Worm (Caenorhabditis elegans) whole organism, mixed stage, embryonic: Measurements from ENCODE around the gene Y48A5A.1.

Experiments used
- bed-3 ChIP-seq: fragments of 200-800 bp; sonication (Bioruptor generic); optimal IDR thresholded peaks from 3 replicates; lab custom pipeline; 2018; ENCODE audit warnings: mild to moderate bottlenecking, missing genetic modification characterization, moderate library complexity, missing compliant biosample characterization
- blmp-1 ChIP-seq: fragments of 150-350 bp; optimal IDR thresholded peaks from 2 replicates; lab custom pipeline; 2014; ENCODE audit warnings: missing biosample characterization, missing genetic modification characterization
- ceh-39 ChIP-seq: fragments of 150-350 bp; optimal IDR thresholded peaks from 2 replicates; lab custom pipeline; 2014; ENCODE audit warnings: missing biosample characterization, missing genetic modification characterization
- ceh-43 ChIP-seq: fragments of 200-800 bp; sonication (Bioruptor generic); optimal IDR thresholded peaks from 2 replicates; lab custom pipeline; 2018; ENCODE audit warnings: mild to moderate bottlenecking, missing genetic modification characterization, moderate library complexity, missing compliant biosample characterization
- ceh-83 ChIP-seq: fragments of 200-800 bp; sonication (Bioruptor generic); optimal IDR thresholded peaks from 2 replicates; lab custom pipeline; 2018; ENCODE audit warnings: mild to moderate bottlenecking, missing genetic modification characterization, missing compliant biosample characterization
- ces-1 ChIP-seq: fragments of 150-350 bp; optimal IDR thresholded peaks from 2 replicates; lab custom pipeline; 2014; ENCODE audit warnings: missing biosample characterization, missing genetic modification reagents, missing genetic modification characterization
- cnd-1 ChIP-seq: fragments of 200-800 bp; sonication (Bioruptor generic); optimal IDR thresholded peaks from 2 replicates; lab custom pipeline; 2018; ENCODE audit warnings: mild to moderate bottlenecking, missing genetic modification characterization, missing compliant biosample characterization
- drap-1 ChIP-seq: fragments of 200-800 bp; sonication (Bioruptor generic); optimal IDR thresholded peaks from 3 replicates; lab custom pipeline; 2018; ENCODE audit warnings: mild to moderate bottlenecking, missing genetic modification characterization, missing compliant biosample characterization
- elt-3 ChIP-seq: fragments of 150-350 bp; optimal IDR thresholded peaks from 2 replicates; lab custom pipeline; 2014; ENCODE audit warnings: missing biosample characterization, missing genetic modification characterization
- ham-2 ChIP-seq: fragments of 200-800 bp; sonication (Bioruptor generic); optimal IDR thresholded peaks from 2 replicates; lab custom pipeline; 2018; ENCODE audit warnings: mild to moderate bottlenecking, missing genetic modification characterization, missing compliant biosample characterization
- hlh-1 ChIP-seq: fragments of 150-350 bp; optimal IDR thresholded peaks from 2 replicates; lab custom pipeline; 2014; ENCODE audit warnings: missing biosample characterization, missing genetic modification reagents, missing genetic modification characterization
- lin-13 ChIP-seq: fragments of 150-350 bp; optimal IDR thresholded peaks from 2 replicates; lab custom pipeline; 2014; ENCODE audit warnings: missing biosample characterization, missing genetic modification characterization
- lin-32 ChIP-seq: fragments of 200-800 bp; sonication (Bioruptor generic); optimal IDR thresholded peaks from 2 replicates; lab custom pipeline; 2018; ENCODE audit warnings: mild to moderate bottlenecking, missing genetic modification characterization, missing compliant biosample characterization
- lsy-2 ChIP-seq: fragments of 150-350 bp; optimal IDR thresholded peaks from 2 replicates; lab custom pipeline; 2014; ENCODE audit warnings: missing biosample characterization, missing genetic modification characterization
- mab-5 ChIP-seq: fragments of 150-350 bp; optimal IDR thresholded peaks from 2 replicates; lab custom pipeline; 2014; ENCODE audit warnings: missing biosample characterization, missing genetic modification characterization
- mep-1 ChIP-seq: fragments of 150-350 bp; optimal IDR thresholded peaks from 2 replicates; lab custom pipeline; 2017; ENCODE audit warnings: missing biosample characterization, missing genetic modification reagents, missing genetic modification characterization, inconsistent platforms
- mls-2 ChIP-seq: sonication (generic microtip); optimal IDR thresholded peaks from 2 replicates; lab custom pipeline; 2016; ENCODE audit warnings: mild to moderate bottlenecking, missing genetic modification characterization, moderate library complexity, missing compliant biosample characterization
- nhr-28 ChIP-seq: fragments of 150-350 bp; optimal IDR thresholded peaks from 2 replicates; lab custom pipeline; 2014; ENCODE audit warnings: missing biosample characterization, missing genetic modification characterization
- nhr-76 ChIP-seq: sonication (generic microtip); optimal IDR thresholded peaks from 2 replicates; lab custom pipeline; 2017; ENCODE audit warnings: missing biosample characterization, missing genetic modification characterization
- sem-2 ChIP-seq: fragments of 200-800 bp; sonication (Bioruptor generic); optimal IDR thresholded peaks from 2 replicates; lab custom pipeline; 2018; ENCODE audit warnings: mild to moderate bottlenecking, missing genetic modification characterization, missing compliant biosample characterization
- snpc-4 ChIP-seq: fragments of 150-350 bp; optimal IDR thresholded peaks from 2 replicates; lab custom pipeline; 2014; ENCODE audit warnings: missing biosample characterization, missing genetic modification characterization
- sptf-1 ChIP-seq: sonication (generic microtip); optimal IDR thresholded peaks from 2 replicates; lab custom pipeline; 2017; ENCODE audit warnings: mild to moderate bottlenecking, missing genetic modification characterization, moderate library complexity, missing compliant biosample characterization
- tbx-8 ChIP-seq: fragments of 200-800 bp; sonication (Bioruptor generic); optimal IDR thresholded peaks from 2 replicates; lab custom pipeline; 2018; ENCODE audit warnings: mild to moderate bottlenecking, missing genetic modification characterization, moderate library complexity, missing compliant biosample characterization
- unc-39 ChIP-seq: fragments of 150-350 bp; optimal IDR thresholded peaks from 2 replicates; lab custom pipeline; 2014; ENCODE audit warnings: missing biosample characterization, missing genetic modification characterization
- unc-62 ChIP-seq: fragments of 150-350 bp; optimal IDR thresholded peaks from 2 replicates; lab custom pipeline; 2014; ENCODE audit warnings: missing biosample characterization, missing genetic modification reagents, missing genetic modification characterization
- zip-8 ChIP-seq: fragments of 150-350 bp; optimal IDR thresholded peaks from 2 replicates; lab custom pipeline; 2014; ENCODE audit warnings: missing biosample characterization, missing genetic modification characterization
- ztf-11 ChIP-seq: fragments of 150-350 bp; optimal IDR thresholded peaks from 2 replicates; lab custom pipeline; 2014; ENCODE audit warnings: missing biosample characterization, missing genetic modification characterization

The Y48A5A.1 gene

ce11 chrIV:1992789-1993188, 27.5 kb downstream of the Y48A5A.1 start, which contains the start of gene xpc-1:
xpc-1 (plus strand) TSS chrIV:1993089.
- TF ChIP-seq mep-1 (tag; lab: Kevin White, UChicago) (no peak), lin-13 (tag; lab: Kevin White, UChicago) (no peak), ceh-39 (tag; lab: Kevin White, UChicago) (no peak), mab-5 (tag; lab: Kevin White, UChicago) (no peak), ceh-83 (no peak), mls-2 (tag; lab: Kevin White, UChicago) (no peak), unc-39 (tag; lab: Kevin White, UChicago) (no peak), snpc-4 (tag; lab: Kevin White, UChicago) (no peak), blmp-1 (tag; lab: Kevin White, UChicago) (no peak), lin-32 (no peak), nhr-28 (tag; lab: Kevin White, UChicago) (no peak), hlh-1 (tag; lab: Kevin White, UChicago) (no peak), drap-1 (no peak), nhr-76 (tag; lab: Kevin White, UChicago) (no peak), ham-2 (GFP tag; lab: Kevin White, UChicago) (no peak), tbx-8 (GFP tag; lab: Kevin White, UChicago) (no peak), bed-3 (GFP tag; lab: Kevin White, UChicago) (no peak), ztf-11 (tag; lab: Kevin White, UChicago) (no peak)

ce11 chrIV:1997762-1998161, 32.5 kb downstream of the Y48A5A.1 start:
- TF ChIP-seq lin-13 (tag; lab: Kevin White, UChicago) (no peak), mls-2 (tag; lab: Kevin White, UChicago) (no peak), bed-3 (GFP tag; lab: Kevin White, UChicago) (no peak), zip-8 (tag; lab: Kevin White, UChicago) (no peak), ceh-43 (no peak), snpc-4 (tag; lab: Kevin White, UChicago) (no peak), mab-5 (tag; lab: Kevin White, UChicago) (no peak), ztf-11 (tag; lab: Kevin White, UChicago) (no peak)

DNA sequence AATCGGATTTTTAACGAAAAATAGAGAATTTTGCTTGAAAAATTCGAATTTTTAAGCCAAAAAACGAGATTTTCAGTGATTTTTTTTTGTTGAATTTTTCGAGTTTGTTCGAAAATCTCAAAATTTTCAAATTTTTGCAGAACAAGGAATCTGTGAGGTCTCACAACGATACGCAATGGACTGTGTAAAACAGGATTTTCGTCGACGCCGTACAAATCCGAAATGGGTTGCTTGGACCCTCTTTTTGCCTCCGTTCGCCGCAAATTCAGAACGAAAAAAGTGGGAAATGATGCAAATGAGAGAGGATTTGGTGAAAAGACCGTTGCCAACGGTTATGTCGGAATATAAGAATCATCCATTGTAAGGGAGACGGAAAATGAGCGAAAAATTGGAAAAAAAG, 37.0 kb downstream of the Y48A5A.1 start:
- TF ChIP-seq mep-1 (tag; lab: Kevin White, UChicago) (no peak), sptf-1 (tag; lab: Kevin White, UChicago) (no peak), unc-39 (tag; lab: Kevin White, UChicago) (no peak), unc-62 (GFP tag; lab: Kevin White, UChicago) (no peak), hlh-1 (tag; lab: Kevin White, UChicago) (no peak), zip-8 (tag; lab: Kevin White, UChicago) (no peak), ceh-39 (tag; lab: Kevin White, UChicago) (no peak), ceh-43 (no peak), sem-2 (no peak), cnd-1 (no peak)

DNA sequence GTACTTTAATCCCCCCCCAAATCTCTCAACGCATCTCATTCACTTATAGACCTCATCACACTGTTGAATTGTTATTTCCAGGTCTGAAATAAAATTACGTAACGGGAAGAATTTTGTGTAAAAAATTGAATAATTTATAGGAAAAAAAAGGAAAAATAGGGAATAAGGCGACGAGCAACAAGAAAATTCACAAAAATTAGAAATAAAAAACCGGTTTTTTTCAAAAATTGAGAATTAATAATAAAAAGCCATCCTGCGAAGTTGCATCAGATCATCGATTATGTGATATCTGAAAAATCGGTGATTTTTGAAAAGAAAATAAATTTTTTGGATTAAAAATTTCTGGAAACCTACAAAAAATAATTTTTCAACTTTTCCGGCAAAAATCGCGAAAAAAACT, 43.6 kb downstream of the Y48A5A.1 start:
- TF ChIP-seq zip-8 (tag; lab: Kevin White, UChicago) = no peak
- no peak for TF ChIP-seq lin-32
- no peak for TF ChIP-seq unc-39 (tag; lab: Kevin White, UChicago)
- no peak for TF ChIP-seq lsy-2 (tag; lab: Kevin White, UChicago)
- no peak for TF ChIP-seq tbx-8 (GFP tag; lab: Kevin White, UChicago)
- no peak for TF ChIP-seq bed-3 (GFP tag; lab: Kevin White, UChicago)
- no peak for TF ChIP-seq ceh-39 (tag; lab: Kevin White, UChicago)
- no peak for TF ChIP-seq cnd-1
- TF ChIP-seq nhr-76 (tag; lab: Kevin White, UChicago) = no peak
- no peak for TF ChIP-seq unc-62 (GFP tag; lab: Kevin White, UChicago)
- no peak for TF ChIP-seq ces-1 (GFP tag; lab: Kevin White, UChicago)
- TF ChIP-seq snpc-4 (tag; lab: Kevin White, UChicago) = no peak
- TF ChIP-seq mls-2 (tag; lab: Kevin White, UChicago) = no peak
- TF ChIP-seq elt-3 (tag; lab: Kevin White, UChicago) = no peak
- no peak for TF ChIP-seq ceh-43
